Fruit fly (Drosophila melanogaster): ENCODE results near the gene CG7091.

Gene CG7091

DNA sequence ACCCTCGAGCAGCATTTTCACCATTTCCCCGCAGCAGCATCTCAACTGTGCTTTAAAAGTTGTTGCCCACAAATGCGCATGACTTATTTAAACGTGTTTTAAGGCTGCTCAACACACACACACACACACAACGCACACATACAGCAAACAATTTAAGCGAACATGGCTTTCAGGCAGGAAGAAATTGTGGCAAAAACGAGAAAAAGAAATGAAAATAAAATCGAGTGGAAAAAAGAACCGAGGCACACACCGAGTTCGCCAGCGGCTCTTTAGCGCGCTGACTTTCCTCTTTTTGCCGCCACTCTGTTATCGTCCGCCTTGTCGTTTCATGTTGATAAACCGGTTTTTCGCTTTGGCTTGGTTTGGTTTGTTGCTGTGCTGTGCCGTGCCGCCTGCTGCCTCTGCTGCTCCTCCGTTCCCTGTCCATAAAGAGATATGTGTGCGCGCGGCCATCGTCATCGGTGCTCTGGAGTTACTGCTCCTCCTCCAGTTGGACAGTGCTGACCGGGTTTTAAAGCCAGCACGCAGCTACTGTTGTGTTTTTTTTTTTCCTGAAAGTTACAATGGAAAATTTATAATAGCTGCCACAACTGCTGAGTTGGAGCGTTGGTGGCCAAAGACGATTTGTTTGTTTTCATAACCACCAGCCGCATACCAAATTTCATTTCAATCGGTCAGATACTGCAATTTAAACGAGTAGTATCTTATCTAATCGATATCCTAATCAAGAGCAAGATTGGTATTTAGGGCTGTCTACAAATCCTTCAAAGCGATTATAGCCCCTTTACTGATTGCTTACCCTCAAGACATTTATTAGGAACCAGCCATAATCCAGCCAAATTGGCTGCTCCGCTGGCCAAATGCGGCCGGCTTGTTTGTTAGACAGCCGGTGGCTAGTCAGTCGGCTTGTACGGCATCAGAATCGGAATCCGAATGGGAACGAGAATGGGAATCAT, 38.3 kb downstream of the CG7091 start (continued):
- peak; percentile 59 for TF ChIP-seq CG31224 (GFP tag; IDR thresholded peaks at IDR 0.05)
- TF ChIP-seq sr (GFP tag; IDR thresholded peaks at IDR 0.05): no peak
- no peak for TF ChIP-seq slbo (GFP tag; IDR thresholded peaks at IDR 0.05)
- TF ChIP-seq croc (GFP tag; conservative IDR thresholded peaks at IDR 0.05): no peak
- TF ChIP-seq dysf (GFP tag; IDR thresholded peaks at IDR 0.05): peak; percentile 29; the same call in 1 of the 3 replicates
- TF ChIP-seq CG8388 (GFP tag; optimal IDR thresholded peaks at IDR 0.05): no peak
- TF ChIP-seq CG1603 (tag; optimal IDR thresholded peaks at IDR 0.05): no peak
- no peak for TF ChIP-seq CG8478 (optimal IDR thresholded peaks at IDR 0.05)
- TF ChIP-seq H15 (GFP tag; IDR thresholded peaks at IDR 0.05): no peak
- peak in 1 of 2 experiments; percentile 12 for TF ChIP-seq dpn (GFP tag; optimal IDR thresholded peaks at IDR 0.05)
- TF ChIP-seq CG10979 (tag; optimal IDR thresholded peaks at IDR 0.05): no peak
- no peak for TF ChIP-seq ara (GFP tag; IDR thresholded peaks at IDR 0.05)
- TF ChIP-seq en (GFP tag; optimal IDR thresholded peaks at IDR 0.05): peak; percentile 20
- TF ChIP-seq CG33213 (GFP tag; optimal IDR thresholded peaks at IDR 0.05): no peak
- TF ChIP-seq CG7987 (GFP tag; optimal IDR thresholded peaks at IDR 0.05): no peak
- TF ChIP-seq Dll (GFP tag; IDR thresholded peaks at IDR 0.05; ENCODE audit: partially characterized antibody): no peak
- no peak for TF ChIP-seq Hey (tag; optimal IDR thresholded peaks at IDR 0.05)
- no peak for TF ChIP-seq CG10959 (GFP tag; IDR thresholded peaks at IDR 0.05)
- no peak for TF ChIP-seq CG11247 (GFP tag; IDR thresholded peaks at IDR 0.05)
- TF ChIP-seq tin (GFP tag; optimal IDR thresholded peaks at IDR 0.05): no peak
- no peak for TF ChIP-seq CG8089 (GFP tag; optimal IDR thresholded peaks at IDR 0.05)
- TF ChIP-seq ap (GFP tag; IDR thresholded peaks at IDR 0.05): no peak
- TF ChIP-seq CG3726 (GFP tag; IDR thresholded peaks at IDR 0.05): no peak
- no peak for TF ChIP-seq gsb (GFP tag; IDR thresholded peaks at IDR 0.05)
- TF ChIP-seq Dad (GFP tag; optimal IDR thresholded peaks at IDR 0.05): no peak
- peak; percentile 69 for TF ChIP-seq cg (GFP tag; optimal IDR thresholded peaks at IDR 0.05)
- TF ChIP-seq yki (optimal IDR thresholded peaks at IDR 0.05): no peak
- no peak for TF ChIP-seq HLHmδ (GFP tag; optimal IDR thresholded peaks at IDR 0.05)
- no peak for TF ChIP-seq Mad (GFP tag; optimal IDR thresholded peaks at IDR 0.05)
- no peak for TF ChIP-seq lola (GFP tag; optimal IDR thresholded peaks at IDR 0.05)
- TF ChIP-seq schlank (tag; optimal IDR thresholded peaks at IDR 0.05): no peak
- TF ChIP-seq slp2 (GFP tag; optimal IDR thresholded peaks at IDR 0.05): no peak
- TF ChIP-seq tll (GFP tag; optimal IDR thresholded peaks at IDR 0.05): no peak
- TF ChIP-seq Kr (GFP tag; optimal IDR thresholded peaks at IDR 0.05): no peak
- TF ChIP-seq CG9437 (GFP tag; optimal IDR thresholded peaks at IDR 0.05): no peak
- no peak for TF ChIP-seq Elba2 (GFP tag; optimal IDR thresholded peaks at IDR 0.05)
- peak; percentile 18; the same call in 1 of the 2 replicates for TF ChIP-seq GATAe (GFP tag; conservative IDR thresholded peaks at IDR 0.05)
- TF ChIP-seq ranshi (GFP tag; IDR thresholded peaks at IDR 0.05): no peak
- TF ChIP-seq CG17385 (GFP tag; optimal IDR thresholded peaks at IDR 0.05): peak; percentile 1
- TF ChIP-seq tna (GFP tag; IDR thresholded peaks at IDR 0.05; ENCODE audit: partially characterized antibody): no peak
- peak in 1 of 2 experiments; percentile 41 for TF ChIP-seq bsh (GFP tag; optimal IDR thresholded peaks at IDR 0.05)
- no peak for TF ChIP-seq CG4820 (GFP tag; optimal IDR thresholded peaks at IDR 0.05)
- TF ChIP-seq prd (optimal IDR thresholded peaks at IDR 0.05): no peak
- TF ChIP-seq prd (GFP tag; IDR thresholded peaks at IDR 0.05): no peak
- TF ChIP-seq Fer2 (tag; optimal IDR thresholded peaks at IDR 0.05): no peak
- TF ChIP-seq br (optimal IDR thresholded peaks at IDR 0.05): no peak
- no peak for TF ChIP-seq h (optimal IDR thresholded peaks at IDR 0.05)
- TF ChIP-seq CG13624 (GFP tag; optimal IDR thresholded peaks at IDR 0.05): no peak
- no peak for TF ChIP-seq Optix (GFP tag; IDR thresholded peaks at IDR 0.05)
- TF ChIP-seq gcm2 (GFP tag; optimal IDR thresholded peaks at IDR 0.05): no peak
- TF ChIP-seq Antp (GFP tag; optimal IDR thresholded peaks at IDR 0.05): no peak
